Worm (Caenorhabditis elegans) whole organism, dauer: ENCODE data around the gene viro-2.

ENCODE experiments used
- unc-62 ChIP-seq: sonication (generic microtip); optimal IDR thresholded peaks from 2 replicates; lab custom pipeline; 2017; ENCODE audit warnings: missing biosample characterization, missing genetic modification reagents, missing genetic modification characterization

viro-2 gene

ce11 chrIII:7154526-7154925 is 25.8 kb downstream of the viro-2 start:
- no peak for TF ChIP-seq unc-62 (GFP tag; lab: Kevin White, UChicago)

ce11 chrIII:7155631-7156030 is 26.9 kb downstream of the viro-2 start:
- no peak for TF ChIP-seq unc-62 (GFP tag; lab: Kevin White, UChicago)

- TF ChIP-seq unc-62 (GFP tag; lab: Kevin White, UChicago), result no peak
Measured at ce11 chrIII:7158709-7159108, 30.0 kb downstream of the viro-2 start, which contains the start of gene nuo-4. Gene nuo-4 (minus strand): TSS chrIII:7158809.

- TF ChIP-seq unc-62 (GFP tag; lab: Kevin White, UChicago), result no peak
Measured at ce11 chrIII:7159246-7159645, 30.5 kb downstream of the viro-2 start.

ce11 chrIII:7161055-7161454 is 32.4 kb downstream of the viro-2 start, which contains the start of gene rnp-7:
Gene rnp-7 (minus strand): TSS chrIII:7161155.
- TF ChIP-seq unc-62 (GFP tag; lab: Kevin White, UChicago), result no peak

- TF ChIP-seq unc-62 (GFP tag; lab: Kevin White, UChicago), result no peak
Measured at ce11 chrIII:7162065-7162762, 33.5 kb downstream of the viro-2 start, which contains the start of the genes syf-2 and K04G7.1. Gene syf-2 (minus strand): TSS chrIII:7162115. Gene K04G7.1 (plus strand): TSS chrIII:7162712.

ce11 chrIII:7165276-7165675 is 36.6 kb downstream of the viro-2 start:
- TF ChIP-seq unc-62 (GFP tag; lab: Kevin White, UChicago), result no peak

- no peak for TF ChIP-seq unc-62 (GFP tag; lab: Kevin White, UChicago)
Measured at ce11 chrIII:7165816-7166229, 37.1 kb downstream of the viro-2 start.

ce11 chrIII:7166664-7167567 is 38.2 kb downstream of the viro-2 start:
- no peak for TF ChIP-seq unc-62 (GFP tag; lab: Kevin White, UChicago)

- TF ChIP-seq unc-62 (GFP tag; lab: Kevin White, UChicago), result no peak
Measured at ce11 chrIII:7167568-7167937, 38.9 kb downstream of the viro-2 start, which contains the start of gene acs-4. Gene acs-4 (plus strand): TSS chrIII:7167838.

ce11 chrIII:7170090-7170489 is 41.4 kb downstream of the viro-2 start:
- no peak for TF ChIP-seq unc-62 (GFP tag; lab: Kevin White, UChicago)

- no peak for TF ChIP-seq unc-62 (GFP tag; lab: Kevin White, UChicago)
Measured at ce11 chrIII:7178497-7178896, 49.8 kb downstream of the viro-2 start.

- TF ChIP-seq unc-62 (GFP tag; lab: Kevin White, UChicago), result no peak
Measured at ce11 chrIII:7179538-7180301, 51.0 kb downstream of the viro-2 start, which contains the start of the genes rps-14 and rpl-36. Gene rps-14 (minus strand): TSS chrIII:7179588. Gene rpl-36 (plus strand): TSS chrIII:7180251.

- no peak for TF ChIP-seq unc-62 (GFP tag; lab: Kevin White, UChicago)
Measured at ce11 chrIII:7180613-7181012, 51.9 kb downstream of the viro-2 start, which contains the start of gene ndab-2. Gene ndab-2 (plus strand): TSS chrIII:7180752.
